Fruit fly (Drosophila melanogaster) whole organism, embryonic: ENCODE results near the gene GramD1B.

Experiments used
- ATbp ChIP-seq: fragments of 200-800 bp; sonication (Bioruptor generic); optimal IDR thresholded peaks from 2 replicates; lab custom pipeline; 2017; ENCODE audit warnings: missing biosample characterization, mild to moderate bottlenecking, missing genetic modification characterization, missing genetic modification reagents
- Ada2b ChIP-seq: fragments of 200-800 bp; sonication (Bioruptor generic); IDR thresholded peaks from 2 replicates; pipeline ENCODE4 v1.3.6; 2022; ENCODE audit warnings: missing biosample characterization, missing genetic modification characterization
- B-H2 ChIP-seq: fragments of 200-800 bp; sonication (Bioruptor generic); optimal IDR thresholded peaks from 2 replicates; lab custom pipeline; 2018; ENCODE audit warnings: missing biosample characterization, mild to moderate bottlenecking, missing genetic modification characterization
- CG10366 ChIP-seq: fragments of 200-800 bp; sonication (Bioruptor generic); IDR thresholded peaks from 2 replicates; pipeline ENCODE4 v1.3.6; 2022; ENCODE audit warnings: missing biosample characterization, missing genetic modification characterization
- CG11504 ChIP-seq: fragments of 200-800 bp; sonication (Bioruptor generic); optimal IDR thresholded peaks from 3 replicates; lab custom pipeline; 2019; ENCODE audit warnings: missing biosample characterization, mild to moderate bottlenecking, missing genetic modification characterization, moderate library complexity
- CG12744 ChIP-seq: fragments of 200-800 bp; sonication (Bioruptor generic); optimal IDR thresholded peaks from 2 replicates; lab custom pipeline; 2016; ENCODE audit warnings: missing biosample characterization, missing genetic modification characterization
- CG15514 ChIP-seq: fragments of 200-800 bp; sonication (Bioruptor generic); optimal IDR thresholded peaks from 3 replicates; lab custom pipeline; 2017; ENCODE audit warnings: missing biosample characterization, missing genetic modification characterization, mild to moderate bottlenecking, moderate library complexity, missing genetic modification reagents
- CG16863 ChIP-seq: fragments of 200-800 bp; sonication (Bioruptor generic); optimal IDR thresholded peaks from 3 replicates; lab custom pipeline; 2016; ENCODE audit warnings: missing biosample characterization, missing genetic modification characterization
- CG17361 ChIP-seq: fragments of 200-800 bp; sonication (Bioruptor generic); IDR thresholded peaks from 3 replicates; pipeline ENCODE4 v1.3.6; 2022; ENCODE audit warnings: missing biosample characterization, missing genetic modification characterization
- CG2129 ChIP-seq: fragments of 200-800 bp; sonication (Bioruptor generic); IDR thresholded peaks from 2 replicates; pipeline ENCODE4 v1.3.6; 2022; ENCODE audit warnings: missing biosample characterization, missing genetic modification characterization; ENCODE audit not compliant: partially characterized antibody
- CG2889 ChIP-seq: fragments of 200-800 bp; sonication (Bioruptor generic); IDR thresholded peaks from 3 replicates; pipeline ENCODE4 v1.3.6; 2022; ENCODE audit warnings: missing biosample characterization, missing genetic modification characterization
- CG32532 ChIP-seq: fragments of 200-800 bp; sonication (Bioruptor generic); IDR thresholded peaks from 2 replicates; pipeline ENCODE4 v1.3.6; 2022; ENCODE audit warnings: missing biosample characterization, missing genetic modification characterization
- CG32767 ChIP-seq: fragments of 200-800 bp; sonication (Bioruptor generic); IDR thresholded peaks from 2 replicates; pipeline ENCODE4 v1.3.6; 2022; ENCODE audit warnings: missing biosample characterization, missing genetic modification characterization
- CG3281 ChIP-seq: fragments of 200-800 bp; sonication (Bioruptor generic); optimal IDR thresholded peaks from 3 replicates; lab custom pipeline; 2017; ENCODE audit warnings: missing biosample characterization, mild to moderate bottlenecking, missing genetic modification characterization
- CG3726 ChIP-seq: fragments of 200-800 bp; sonication (Bioruptor generic); IDR thresholded peaks from 3 replicates; pipeline ENCODE4, ENCODE4 v1.3.6; 2022; ENCODE audit warnings: missing biosample characterization, missing genetic modification characterization
- CG4404 ChIP-seq: fragments of 200-800 bp; sonication (Bioruptor generic); IDR thresholded peaks from 2 replicates; pipeline ENCODE4 v1.3.6; 2022; ENCODE audit warnings: missing biosample characterization, missing genetic modification characterization
- CG4730 ChIP-seq: fragments of 200-800 bp; sonication (Bioruptor generic); IDR thresholded peaks from 2 replicates; pipeline ENCODE4 v1.3.6; 2022; ENCODE audit warnings: missing biosample characterization, missing genetic modification characterization
- CG5953 ChIP-seq: fragments of 200-800 bp; sonication (Bioruptor generic); IDR thresholded peaks from 2 replicates; pipeline ENCODE4 v1.3.6; 2022; ENCODE audit warnings: missing biosample characterization, missing genetic modification characterization
- CG6854 ChIP-seq: fragments of 200-800 bp; sonication (Bioruptor generic); optimal IDR thresholded peaks from 3 replicates; lab custom pipeline; 2017; ENCODE audit warnings: missing biosample characterization, mild to moderate bottlenecking, missing genetic modification characterization
- CG7928 ChIP-seq: fragments of 200-800 bp; sonication (Bioruptor generic); optimal IDR thresholded peaks from 2 replicates; lab custom pipeline; 2017; ENCODE audit warnings: missing biosample characterization, mild to moderate bottlenecking, missing genetic modification characterization
- CG8478 ChIP-seq: fragments of >200 bp; optimal IDR thresholded peaks from 2 replicates; lab custom pipeline; 2018
- CG9727 ChIP-seq: fragments of 200-800 bp; sonication (Bioruptor generic); optimal IDR thresholded peaks from 3 replicates; lab custom pipeline; 2017; ENCODE audit warnings: missing biosample characterization, mild to moderate bottlenecking, missing genetic modification characterization
- CG9876 ChIP-seq: fragments of 200-800 bp; sonication (Bioruptor generic); optimal IDR thresholded peaks from 2 replicates; lab custom pipeline; 2016; ENCODE audit warnings: missing biosample characterization, missing genetic modification characterization
- CHES-1-like ChIP-seq: fragments of 200-800 bp; sonication (Bioruptor generic); optimal IDR thresholded peaks from 2 replicates; lab custom pipeline; 2016; ENCODE audit warnings: missing biosample characterization, missing genetic modification characterization
- Dad ChIP-seq: fragments of 200-800 bp; sonication (Bioruptor generic); optimal IDR thresholded peaks from 3 replicates; lab custom pipeline; 2016; ENCODE audit warnings: missing biosample characterization, missing genetic modification characterization
- E2f1 ChIP-seq: fragments of 200-800 bp; sonication (Bioruptor generic); IDR thresholded peaks from 2 replicates; pipeline ENCODE4 v1.3.6; 2022; ENCODE audit warnings: missing biosample characterization, missing genetic modification characterization
- Fer3 ChIP-seq: fragments of 200-800 bp; sonication (Bioruptor generic); optimal IDR thresholded peaks from 2 replicates; lab custom pipeline; 2018; ENCODE audit warnings: missing biosample characterization, mild to moderate bottlenecking, missing genetic modification characterization, moderate library complexity
- HHEX ChIP-seq: fragments of 200-800 bp; sonication (Bioruptor generic); optimal IDR thresholded peaks from 3 replicates; lab custom pipeline; 2017; ENCODE audit warnings: missing biosample characterization, mild to moderate bottlenecking, missing genetic modification characterization, missing genetic modification reagents
- HLH4C ChIP-seq: fragments of 200-800 bp; sonication (Bioruptor generic); IDR thresholded peaks from 3 replicates; pipeline ENCODE4 v1.3.6; 2022; ENCODE audit warnings: missing biosample characterization, missing genetic modification characterization; ENCODE audit not compliant: partially characterized antibody
- Hey ChIP-seq: fragments of 200-800 bp; sonication (Bioruptor generic); optimal IDR thresholded peaks from 3 replicates; lab custom pipeline; 2018; ENCODE audit warnings: missing biosample characterization, mild to moderate bottlenecking, missing genetic modification characterization
- Mes4 ChIP-seq: fragments of 200-800 bp; sonication (Bioruptor generic); optimal IDR thresholded peaks from 2 replicates; lab custom pipeline; 2016; ENCODE audit warnings: missing biosample characterization, missing genetic modification characterization
- Nf-YC ChIP-seq: fragments of 200-800 bp; optimal IDR thresholded peaks from 3 replicates; lab custom pipeline; 2019; ENCODE audit warnings: missing biosample characterization, mild to moderate bottlenecking, missing genetic modification characterization, moderate library complexity
- Oaz ChIP-seq: fragments of 200-800 bp; sonication (Bioruptor generic); IDR thresholded peaks from 2 replicates; pipeline ENCODE4 v1.3.6; 2022; ENCODE audit warnings: missing biosample characterization, missing genetic modification characterization
- Sox102F ChIP-seq: fragments of 200-800 bp; sonication (Bioruptor generic); optimal IDR thresholded peaks from 2 replicates; lab custom pipeline; 2018; ENCODE audit warnings: missing biosample characterization, mild to moderate bottlenecking, missing genetic modification characterization, moderate library complexity
- Taf1 ChIP-seq: fragments of 200-800 bp; sonication (Bioruptor generic); IDR thresholded peaks from 2 replicates; pipeline ENCODE4 v1.3.6; 2022; ENCODE audit warnings: missing biosample characterization, missing genetic modification characterization
- Xbp1 ChIP-seq: fragments of 200-800 bp; sonication (Bioruptor generic); optimal IDR thresholded peaks from 3 replicates; lab custom pipeline; 2016; ENCODE audit warnings: missing biosample characterization, mild to moderate bottlenecking, missing genetic modification characterization
- abd-A ChIP-seq: fragments of 200-800 bp; sonication (Bioruptor generic); optimal IDR thresholded peaks from 3 replicates; lab custom pipeline; 2019; ENCODE audit warnings: missing biosample characterization, mild to moderate bottlenecking, missing genetic modification characterization, moderate library complexity
- ash1 ChIP-seq: fragments of 200-800 bp; sonication (Bioruptor generic); optimal IDR thresholded peaks from 2 replicates; lab custom pipeline; 2018; ENCODE audit warnings: missing biosample characterization, mild to moderate bottlenecking, missing genetic modification characterization
- ato ChIP-seq: fragments of 200-800 bp; sonication (Bioruptor generic); IDR thresholded peaks from 2 replicates; pipeline ENCODE4 v1.3.6; 2022; ENCODE audit warnings: missing biosample characterization, missing genetic modification characterization; ENCODE audit not compliant: partially characterized antibody
- cg ChIP-seq: fragments of 200-800 bp; sonication (Bioruptor generic); optimal IDR thresholded peaks from 3 replicates; lab custom pipeline; 2019; ENCODE audit warnings: missing biosample characterization, mild to moderate bottlenecking, missing genetic modification characterization, moderate library complexity
- corto ChIP-seq: fragments of 200-800 bp; sonication (Bioruptor generic); optimal IDR thresholded peaks from 2 replicates; lab custom pipeline; 2016; ENCODE audit warnings: missing biosample characterization, mild to moderate bottlenecking, missing genetic modification characterization, moderate library complexity
- da ChIP-seq: fragments of 200-800 bp; sonication (Bioruptor generic); optimal IDR thresholded peaks from 2 replicates; lab custom pipeline; 2016; ENCODE audit warnings: missing biosample characterization, missing genetic modification characterization
- danr ChIP-seq: fragments of 200-800 bp; sonication (Bioruptor generic); IDR thresholded peaks from 2 replicates; pipeline ENCODE4 v1.3.6; 2022; ENCODE audit warnings: missing biosample characterization, missing genetic modification characterization
- dati ChIP-seq: fragments of 200-800 bp; sonication (Bioruptor generic); IDR thresholded peaks from 2 replicates; pipeline ENCODE4 v1.3.6; 2022; ENCODE audit warnings: missing biosample characterization, missing genetic modification characterization
- grau ChIP-seq: fragments of 200-800 bp; optimal IDR thresholded peaks from 3 replicates; lab custom pipeline; 2019; ENCODE audit warnings: missing biosample characterization, mild to moderate bottlenecking, missing genetic modification characterization, moderate library complexity
- hkb ChIP-seq, 2 experiments: fragments of 200-800 bp in 1 of 2; fragments of >200 bp in 1 of 2; sonication (Bioruptor generic) in 1 of 2; IDR thresholded peaks in 1 of 2; optimal IDR thresholded peaks in 1 of 2; 2 replicates each; pipeline versions ENCODE4 v1.3.6 to Lab custom; 2017 to 2022; ENCODE audit warnings: missing biosample characterization in 1 of 2, missing genetic modification characterization in 1 of 2
- lab ChIP-seq: fragments of 200-800 bp; sonication (Bioruptor generic); optimal IDR thresholded peaks from 3 replicates; lab custom pipeline; 2017; ENCODE audit warnings: missing biosample characterization, missing genetic modification characterization, mild to moderate bottlenecking, moderate library complexity, missing genetic modification reagents
- onecut ChIP-seq: fragments of 200-800 bp; sonication (Bioruptor generic); IDR thresholded peaks from 2 replicates; pipeline ENCODE4 v1.3.6; 2022; ENCODE audit warnings: missing biosample characterization, missing genetic modification characterization
- tll ChIP-seq, 2 experiments: fragments of 200-800 bp in 1 of 2; fragments of >200 bp in 1 of 2; sonication (Bioruptor generic) in 1 of 2; optimal IDR thresholded peaks; 2 replicates each; lab custom pipeline; 2017 to 2019; ENCODE audit warnings: missing biosample characterization in 2 of 2, missing genetic modification characterization in 2 of 2, mild to moderate bottlenecking in 1 of 2, moderate library complexity in 1 of 2
- zfh2 ChIP-seq: fragments of 200-800 bp; sonication (Bioruptor generic); optimal IDR thresholded peaks from 2 replicates; lab custom pipeline; 2016; ENCODE audit warnings: missing biosample characterization, missing genetic modification characterization

The GramD1B gene

dm6 chr2L:3341231-3341935 lies 31.8 kb downstream of the GramD1B start (continued):
- TF ChIP-seq ATbp (GFP tag; lab: Kevin White, UChicago) (peak; percentile 13), HHEX (no peak), ash1 (GFP tag; lab: Kevin White, UChicago) (no peak), Fer3 (no peak), CG16863 (GFP tag; lab: Kevin White, UChicago) (no peak), Sox102F (peak; percentile 72), CG4404 (GFP tag; lab: Robert Waterston, UW) (no peak), E2f1 (GFP tag; lab: Robert Waterston, UW) (no peak), Mes4 (no peak), Hey (tag; lab: Kevin White, UChicago) (no peak), CG11504 (peak; percentile 53), corto (GFP tag; lab: Kevin White, UChicago) (no peak), Taf1 (GFP tag; lab: Robert Waterston, UW) (no peak), CG6854 (GFP tag; lab: Kevin White, UChicago) (no peak), dati (GFP tag; lab: Robert Waterston, UW) (no peak), CG2129 (GFP tag; lab: Robert Waterston, UW) (no peak), Ada2b (GFP tag; lab: Robert Waterston, UW) (no peak), abd-A (no peak), CG3726 (GFP tag; lab: Robert Waterston, UW) (no peak), Nf-YC (no peak), CG10366 (GFP tag; lab: Robert Waterston, UW) (0 out of 2 replicates have a peak, but pooled peaks have one; percentile 21), CG9727 (GFP tag; lab: Kevin White, UChicago) (no peak), CG17361 (GFP tag; lab: Robert Waterston, UW) (peak; percentile 33; the same call in 1 of the 3 replicates), cg (GFP tag; lab: Kevin White, UChicago) (peak; percentile 25), Oaz (GFP tag; lab: Robert Waterston, UW) (no peak), grau (tag; lab: Kevin White, UChicago) (peak; percentile 10), CG8478 (lab: Kevin White, UChicago) (no peak), Xbp1 (peak; percentile 2), CG2889 (no peak), ato (GFP tag; lab: Robert Waterston, UW) (no peak), CG5953 (GFP tag; lab: Robert Waterston, UW) (no peak), onecut (no peak), CG4730 (no peak), danr (GFP tag; lab: Robert Waterston, UW) (no peak), CG7928 (no peak), zfh2 (GFP tag; lab: Kevin White, UChicago) (no peak), hkb (optimal IDR thresholded peaks at IDR 0.05; lab: Kevin White, UChicago) (no peak), hkb (GFP tag; IDR thresholded peaks at IDR 0.05; lab: Robert Waterston, UW) (peak; percentile 38; the same call in 1 of the 2 replicates), CG15514 (GFP tag; lab: Kevin White, UChicago) (no peak), da (no peak), CG9876 (no peak), CG32532 (GFP tag; lab: Robert Waterston, UW) (no peak), CG32767 (GFP tag; lab: Robert Waterston, UW) (no peak), CG3281 (GFP tag; lab: Kevin White, UChicago) (no peak), HLH4C (GFP tag; lab: Robert Waterston, UW) (no peak), Dad (GFP tag; lab: Kevin White, UChicago) (no peak), CHES-1-like (no peak), B-H2 (GFP tag; lab: Kevin White, UChicago) (no peak), lab (GFP tag; lab: Kevin White, UChicago) (no peak), CG12744 (GFP tag; lab: Kevin White, UChicago) (no peak), tll (GFP tag; optimal IDR thresholded peaks at IDR 0.05; lab: Kevin White, UChicago) (no peak)
